Worm (Caenorhabditis elegans) whole organism, L1 larva: ENCODE measurements around the gene M163.8.

Experiments
- C04F5.9 ChIP-seq: sonication (generic microtip); optimal IDR thresholded peaks from 2 replicates; lab custom pipeline; 2016; ENCODE audit warnings: missing genetic modification characterization, missing compliant biosample characterization
- F16B12.6 ChIP-seq: fragments of 150-350 bp; optimal IDR thresholded peaks from 2 replicates; lab custom pipeline; 2014; ENCODE audit warnings: missing biosample characterization, missing genetic modification characterization
- aha-1 ChIP-seq: fragments of 150-350 bp; optimal IDR thresholded peaks from 2 replicates; lab custom pipeline; 2014; ENCODE audit warnings: missing biosample characterization, missing genetic modification characterization
- alr-1 ChIP-seq: fragments of 200-800 bp; sonication (Bioruptor generic); optimal IDR thresholded peaks from 2 replicates; lab custom pipeline; 2018; ENCODE audit warnings: borderline replicate concordance, mild to moderate bottlenecking, missing genetic modification characterization, missing compliant biosample characterization
- blmp-1 ChIP-seq: fragments of 150-350 bp; optimal IDR thresholded peaks from 2 replicates; lab custom pipeline; 2014; ENCODE audit warnings: missing biosample characterization, missing genetic modification characterization
- ceh-8 ChIP-seq: fragments of 200-800 bp; sonication (Bioruptor generic); optimal IDR thresholded peaks from 2 replicates; lab custom pipeline; 2018; ENCODE audit warnings: mild to moderate bottlenecking, missing genetic modification characterization, moderate library complexity, missing compliant biosample characterization
- ceh-82 ChIP-seq, 3 experiments: fragments of 150-350 bp in 1 of 3; sonication (generic microtip) in 2 of 3; optimal IDR thresholded peaks; 2 replicates each; lab custom pipeline; 2014 to 2017; ENCODE audit warnings: missing biosample characterization in 3 of 3, missing genetic modification characterization in 3 of 3
- ces-1 ChIP-seq: fragments of 150-350 bp; optimal IDR thresholded peaks from 2 replicates; lab custom pipeline; 2014; ENCODE audit warnings: missing biosample characterization, missing genetic modification reagents, missing genetic modification characterization
- efl-1 ChIP-seq, 4 experiments: fragments of 150-350 bp; optimal IDR thresholded peaks in 3 of 4; peaks in 1 of 4; 1 replicate in 1 of 4; 2 replicates in 3 of 4; lab custom pipeline; 2014; ENCODE audit warnings: missing biosample characterization in 2 of 4, missing genetic modification characterization in 2 of 4, missing genetic modification reagents in 2 of 4
- efl-3 ChIP-seq: fragments of 200-800 bp; sonication (Bioruptor generic); optimal IDR thresholded peaks from 2 replicates; lab custom pipeline; 2018; ENCODE audit warnings: mild to moderate bottlenecking, missing genetic modification characterization, missing compliant biosample characterization
- egl-13 ChIP-seq: sonication (generic microtip); optimal IDR thresholded peaks from 2 replicates; lab custom pipeline; 2016; ENCODE audit warnings: missing genotype, missing genetic modification reagents, missing genetic modification characterization, missing compliant biosample characterization
- egl-27 ChIP-seq, 2 experiments: fragments of 150-350 bp in 1 of 2; sonication (generic microtip); optimal IDR thresholded peaks; 3 replicates each; lab custom pipeline; 2017 to 2018; ENCODE audit warnings: missing biosample characterization in 2 of 2, missing genetic modification characterization in 2 of 2, missing genetic modification reagents in 2 of 2
- elt-3 ChIP-seq, 6 experiments: fragments of 150-350 bp in 1 of 6; sonication (generic microtip); optimal IDR thresholded peaks; 2 replicates each; lab custom pipeline; 2017 to 2018; ENCODE audit warnings: missing biosample characterization in 6 of 6, missing genetic modification characterization in 6 of 6, inconsistent platforms in 1 of 6
- ets-5 ChIP-seq: fragments of 200-800 bp; sonication (Bioruptor generic); IDR thresholded peaks from 2 replicates; pipeline ENCODE4 v1.3.6; 2022; ENCODE audit warnings: missing genetic modification characterization, missing compliant biosample characterization
- fkh-10 ChIP-seq: sonication (generic microtip); optimal IDR thresholded peaks from 2 replicates; lab custom pipeline; 2017; ENCODE audit warnings: missing biosample characterization, missing genetic modification reagents, missing genetic modification characterization
- fkh-8 ChIP-seq: sonication (generic microtip); optimal IDR thresholded peaks from 2 replicates; lab custom pipeline; 2016; ENCODE audit warnings: mild to moderate bottlenecking, missing genetic modification characterization, missing compliant biosample characterization
- hlh-4 ChIP-seq: sonication (generic microtip); optimal IDR thresholded peaks from 2 replicates; lab custom pipeline; 2016; ENCODE audit warnings: mild to moderate bottlenecking, missing genetic modification characterization, missing compliant biosample characterization
- hpl-2 ChIP-seq: fragments of 150-350 bp; optimal IDR thresholded peaks from 2 replicates; lab custom pipeline; 2014; ENCODE audit warnings: missing biosample characterization, missing genetic modification reagents, missing genetic modification characterization
- irx-1 ChIP-seq: sonication (generic microtip); optimal IDR thresholded peaks from 2 replicates; lab custom pipeline; 2016; ENCODE audit warnings: missing genetic modification characterization, missing compliant biosample characterization
- jun-1 ChIP-seq: fragments of 150-350 bp; optimal IDR thresholded peaks from 2 replicates; lab custom pipeline; 2014; ENCODE audit warnings: missing biosample characterization, missing genetic modification reagents, missing genetic modification characterization
- lin-14 ChIP-seq: fragments of 200-800 bp; sonication (Bioruptor generic); optimal IDR thresholded peaks from 2 replicates; lab custom pipeline; 2018; ENCODE audit warnings: mild to moderate bottlenecking, missing genetic modification characterization, moderate library complexity, missing compliant biosample characterization
- lin-15B ChIP-seq: fragments of 150-350 bp; sonication (generic microtip); optimal IDR thresholded peaks from 3 replicates; lab custom pipeline; 2014; ENCODE audit warnings: missing biosample characterization, missing genetic modification characterization
- lin-35 ChIP-seq, 2 experiments: fragments of 150-350 bp; optimal IDR thresholded peaks; 2 replicates each; lab custom pipeline; 2014; ENCODE audit warnings: missing biosample characterization in 2 of 2, missing genetic modification characterization in 2 of 2, missing genetic modification reagents in 2 of 2
- lin-39 ChIP-seq: fragments of 150-350 bp; optimal IDR thresholded peaks from 2 replicates; lab custom pipeline; 2014; ENCODE audit warnings: missing biosample characterization, missing genetic modification reagents, missing genetic modification characterization
- mef-2 ChIP-seq: fragments of 150-350 bp; optimal IDR thresholded peaks from 2 replicates; lab custom pipeline; 2014; ENCODE audit warnings: missing biosample characterization, missing genetic modification characterization
- mep-1 ChIP-seq: fragments of 150-350 bp; optimal IDR thresholded peaks from 2 replicates; lab custom pipeline; 2014; ENCODE audit warnings: missing biosample characterization, missing genetic modification characterization
- nhr-12 ChIP-seq: sonication (generic microtip); optimal IDR thresholded peaks from 2 replicates; lab custom pipeline; 2017; ENCODE audit warnings: missing biosample characterization, missing genetic modification characterization
- nhr-20 ChIP-seq: sonication (generic microtip); optimal IDR thresholded peaks from 2 replicates; lab custom pipeline; 2016; ENCODE audit warnings: mild to moderate bottlenecking, missing genetic modification characterization, missing compliant biosample characterization
- nhr-237 ChIP-seq: fragments of 150-350 bp; optimal IDR thresholded peaks from 2 replicates; lab custom pipeline; 2014; ENCODE audit warnings: missing biosample characterization, missing genetic modification characterization
- nhr-28 ChIP-seq: fragments of 150-350 bp; optimal IDR thresholded peaks from 2 replicates; lab custom pipeline; 2014; ENCODE audit warnings: missing biosample characterization, missing genetic modification characterization
- nhr-47 ChIP-seq: sonication (generic microtip); optimal IDR thresholded peaks from 2 replicates; lab custom pipeline; 2016; ENCODE audit warnings: mild to moderate bottlenecking, missing genetic modification characterization, moderate library complexity, missing compliant biosample characterization
- nhr-71 ChIP-seq: sonication (generic microtip); optimal IDR thresholded peaks from 2 replicates; lab custom pipeline; 2016; ENCODE audit warnings: mild to moderate bottlenecking, missing genetic modification characterization, moderate library complexity, missing compliant biosample characterization
- nhr-77 ChIP-seq: fragments of 150-350 bp; optimal IDR thresholded peaks from 2 replicates; lab custom pipeline; 2014; ENCODE audit warnings: missing biosample characterization, missing genetic modification characterization
- nhr-84 ChIP-seq: sonication (generic microtip); optimal IDR thresholded peaks from 2 replicates; lab custom pipeline; 2017; ENCODE audit warnings: missing biosample characterization, missing genetic modification characterization
- nhr-85 ChIP-seq: sonication (generic microtip); peaks from one replicate; lab custom pipeline; 2016; ENCODE audit warnings: missing genetic modification characterization, inconsistent platforms, missing compliant biosample characterization
- rnt-1 ChIP-seq: sonication (generic microtip); optimal IDR thresholded peaks from 2 replicates; lab custom pipeline; 2016; ENCODE audit warnings: mild to moderate bottlenecking, missing genetic modification characterization, moderate library complexity, missing compliant biosample characterization
- skn-1 ChIP-seq: fragments of 150-350 bp; optimal IDR thresholded peaks from 2 replicates; lab custom pipeline; 2014; ENCODE audit warnings: missing biosample characterization, missing genetic modification characterization
- snpc-4 ChIP-seq: fragments of 150-350 bp; optimal IDR thresholded peaks from 2 replicates; lab custom pipeline; 2014; ENCODE audit warnings: missing biosample characterization, missing genetic modification characterization
- snu-23 ChIP-seq: sonication (generic microtip); optimal IDR thresholded peaks from 2 replicates; lab custom pipeline; 2016; ENCODE audit warnings: missing genetic modification characterization, missing compliant biosample characterization
- sox-4 ChIP-seq: sonication (generic microtip); optimal IDR thresholded peaks from 2 replicates; lab custom pipeline; 2016; ENCODE audit warnings: missing genetic modification characterization, missing compliant biosample characterization
- sptf-1 ChIP-seq: fragments of 150-350 bp; optimal IDR thresholded peaks from 2 replicates; lab custom pipeline; 2014; ENCODE audit warnings: missing biosample characterization, missing genetic modification characterization
- tbx-2 ChIP-seq: sonication (generic microtip); optimal IDR thresholded peaks from 2 replicates; lab custom pipeline; 2016; ENCODE audit warnings: missing genetic modification characterization, missing compliant biosample characterization
- tlp-1 ChIP-seq: fragments of 150-350 bp; optimal IDR thresholded peaks from 2 replicates; lab custom pipeline; 2014; ENCODE audit warnings: missing biosample characterization, missing genetic modification characterization
- unc-86 ChIP-seq: sonication (generic microtip); optimal IDR thresholded peaks from 2 replicates; lab custom pipeline; 2016; ENCODE audit warnings: missing genetic modification characterization, missing compliant biosample characterization
- xbp-1 ChIP-seq: sonication (generic microtip); optimal IDR thresholded peaks from 2 replicates; lab custom pipeline; 2016; ENCODE audit warnings: missing genetic modification characterization, missing compliant biosample characterization
- ztf-11 ChIP-seq, 2 experiments: sonication (generic microtip); optimal IDR thresholded peaks; 2 replicates each; lab custom pipeline; 2016 to 2017; ENCODE audit warnings: missing genetic modification characterization in 2 of 2, missing biosample characterization in 1 of 2, missing compliant biosample characterization in 1 of 2

The M163.8 gene

DNA sequence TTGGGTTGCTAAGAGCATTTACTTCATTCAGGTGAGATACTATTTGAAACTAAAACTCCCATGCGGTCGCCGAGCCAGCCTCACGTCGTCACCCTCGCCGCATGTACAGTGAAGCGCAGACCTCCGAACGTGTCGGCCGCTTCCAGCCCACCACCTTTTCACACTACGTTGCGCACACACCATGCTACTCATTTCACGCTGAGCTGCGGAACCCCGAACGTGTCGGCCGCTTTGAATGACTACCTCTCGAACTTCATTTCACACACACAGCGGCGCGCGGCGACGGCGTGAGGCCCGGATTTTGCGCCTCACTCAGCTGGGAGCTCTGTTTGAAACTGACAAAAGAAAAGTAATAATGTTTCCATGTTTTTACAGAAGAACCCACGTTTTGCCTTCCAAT, 3.3 kb upstream of the M163.8 start:
- no peak for TF ChIP-seq egl-27 (tag; optimal IDR thresholded peaks at IDR 0.05; lab: Kevin White, UChicago)
- TF ChIP-seq nhr-12, result no peak
- TF ChIP-seq snu-23, result no peak
- TF ChIP-seq snpc-4, result peak; percentile 77
- TF ChIP-seq, all 84 proteins: peak for 1

DNA sequence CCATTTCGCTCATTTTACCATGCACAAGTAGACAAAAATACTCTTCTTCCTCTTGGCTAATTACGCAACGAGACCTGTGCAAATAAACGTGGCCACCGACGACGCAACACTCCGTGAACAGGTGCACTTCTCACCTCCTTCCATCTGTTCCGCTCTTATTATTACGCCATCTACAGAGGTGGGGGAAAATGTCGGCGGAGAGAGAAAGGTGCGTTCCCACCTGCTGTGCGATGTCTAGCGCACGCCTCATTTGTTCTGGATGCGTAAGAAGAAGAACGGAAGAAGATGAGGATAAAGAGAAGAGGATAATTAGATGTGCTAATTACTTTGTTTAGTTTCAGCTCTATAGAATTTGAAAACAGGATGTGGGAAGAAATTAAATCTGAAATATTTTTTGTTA, 1.6 kb downstream of the M163.8 start:
- TF ChIP-seq blmp-1 (tag; lab: Kevin White, UChicago), result peak; percentile 16
- TF ChIP-seq xbp-1 (tag; lab: Kevin White, UChicago), result no peak
- TF ChIP-seq, all 84 proteins: peak for 1

DNA sequence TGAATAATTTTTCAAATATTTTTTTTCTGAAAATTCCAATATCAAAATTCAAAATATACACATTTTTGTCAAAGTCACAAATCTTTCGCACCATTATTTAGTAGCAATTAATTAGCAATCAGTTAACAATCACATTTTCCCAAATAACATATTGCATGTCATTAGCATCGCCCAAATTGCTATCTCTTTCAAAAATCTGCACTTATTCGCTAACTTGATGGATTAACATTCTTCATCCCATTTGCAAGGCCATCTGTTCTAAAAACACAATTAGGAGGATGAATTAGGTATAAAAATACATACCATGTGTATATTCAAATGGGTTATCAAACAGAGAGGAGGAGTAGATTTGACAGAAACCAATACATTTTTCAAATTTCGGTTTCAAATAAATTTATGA, 2.4 kb downstream of the M163.8 start:
- TF ChIP-seq nhr-47 (tag; lab: Kevin White, UChicago) (no peak), lin-39 (tag; lab: Kevin White, UChicago) (peak; percentile 61), egl-27 (tag; optimal IDR thresholded peaks at IDR 0.05; lab: Kevin White, UChicago) (no peak), mep-1 (tag; lab: Kevin White, UChicago) (peak; percentile 30), nhr-28 (tag; lab: Kevin White, UChicago) (no peak), lin-15B (no peak), blmp-1 (tag; lab: Kevin White, UChicago) (no peak), lin-14 (GFP tag; lab: Kevin White, UChicago) (peak; percentile 34), efl-3 (GFP tag; lab: Kevin White, UChicago) (peak; percentile 46), tbx-2 (tag; lab: Kevin White, UChicago) (peak; percentile 2), xbp-1 (tag; lab: Kevin White, UChicago) (no peak), nhr-71 (tag; lab: Kevin White, UChicago) (peak; percentile 31), efl-1 (optimal IDR thresholded peaks at IDR 0.05; lab: Kevin White, UChicago) (no peak), efl-1 (GFP tag; optimal IDR thresholded peaks at IDR 0.05 in 1 of 2; lab: Kevin White, UChicago) (no peak), nhr-85 (peak; percentile 89), nhr-237 (no peak), aha-1 (no peak), ces-1 (no peak), irx-1 (tag; lab: Kevin White, UChicago) (peak; percentile 51)

DNA sequence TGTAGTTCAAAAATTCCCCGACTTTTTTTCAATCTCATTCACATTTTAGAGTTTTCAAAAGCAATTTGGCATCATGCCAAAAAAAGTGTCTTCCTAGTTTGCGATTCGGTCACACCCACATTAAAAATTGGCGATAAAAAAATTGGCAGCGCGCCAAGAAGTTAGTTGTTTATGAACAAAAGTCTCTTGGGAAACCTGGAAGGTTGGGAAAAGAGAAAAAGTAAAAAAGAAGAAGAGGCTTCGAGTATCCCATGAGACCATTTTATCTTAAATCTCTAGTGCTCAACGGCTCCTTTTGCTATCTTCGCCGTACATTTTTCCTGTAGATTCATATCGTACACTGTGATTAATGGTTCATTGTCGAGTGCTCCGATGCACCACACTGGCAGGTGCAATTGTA, 2.9 kb downstream of the M163.8 start:
- TF ChIP-seq rnt-1 (tag; lab: Kevin White, UChicago) (no peak), lin-35 (GFP tag; optimal IDR thresholded peaks at IDR 0.05; lab: Kevin White, UChicago) (no peak), nhr-28 (tag; lab: Kevin White, UChicago) (no peak), fkh-8 (tag; lab: Kevin White, UChicago) (no peak), F16B12.6 (tag; lab: Kevin White, UChicago) (no peak), fkh-10 (GFP tag; lab: Kevin White, UChicago) (no peak), nhr-84 (no peak), mep-1 (tag; lab: Kevin White, UChicago) (no peak), skn-1 (tag; lab: Kevin White, UChicago) (no peak), nhr-12 (no peak), alr-1 (tag; lab: Kevin White, UChicago) (no peak), sptf-1 (tag; lab: Kevin White, UChicago) (no peak), snu-23 (no peak), hlh-4 (tag; lab: Kevin White, UChicago) (no peak), nhr-20 (tag; lab: Kevin White, UChicago) (no peak), ces-1 (no peak), nhr-47 (tag; lab: Kevin White, UChicago) (no peak), egl-13 (tag; lab: Kevin White, UChicago) (no peak), ztf-11 (tag; optimal IDR thresholded peaks at IDR 0.05; lab: Kevin White, UChicago) (no peak), jun-1 (tag; lab: Kevin White, UChicago) (no peak)

DNA sequence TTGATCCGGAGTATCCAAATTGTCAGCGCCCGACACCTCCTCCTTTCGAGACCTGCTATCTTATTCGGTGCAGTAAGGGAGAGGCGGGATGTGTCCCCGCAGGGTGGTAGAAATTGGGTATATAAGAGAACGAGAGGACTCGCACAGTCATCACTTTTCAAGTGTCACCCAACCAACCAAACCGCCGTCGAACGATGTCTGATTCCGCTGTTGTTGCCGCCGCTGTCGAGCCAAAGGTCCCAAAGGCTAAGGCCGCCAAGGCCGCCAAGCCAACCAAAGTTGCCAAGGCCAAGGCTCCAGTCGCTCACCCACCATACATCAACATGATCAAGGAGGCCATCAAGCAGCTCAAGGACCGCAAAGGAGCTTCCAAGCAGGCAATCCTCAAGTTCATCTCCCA, 5.0 kb downstream of the M163.8 start, which contains the start of gene his-24:
TSS of gene his-24 (plus strand) at position 150 of the 400 bp plus-strand sequence.
- peak; percentile 73 for TF ChIP-seq snu-23
- TF ChIP-seq elt-3 (tag; optimal IDR thresholded peaks at IDR 0.05; lab: Kevin White, UChicago), result peak in 2 of 6 experiments; percentile 9 to 56
- TF ChIP-seq hpl-2 (GFP tag; lab: Kevin White, UChicago), result no peak
- TF ChIP-seq hlh-4 (tag; lab: Kevin White, UChicago), result no peak
- peak; percentile 5 for TF ChIP-seq blmp-1 (tag; lab: Kevin White, UChicago)
- TF ChIP-seq ets-5 (GFP tag; lab: Robert Waterston, UW), result no peak
- TF ChIP-seq tlp-1, result no peak
- TF ChIP-seq unc-86 (tag; lab: Kevin White, UChicago), result peak; percentile 51
- peak; percentile 33 for TF ChIP-seq C04F5.9 (tag; lab: Kevin White, UChicago)
- TF ChIP-seq nhr-237, result no peak
- TF ChIP-seq sox-4, result no peak
- TF ChIP-seq egl-13 (tag; lab: Kevin White, UChicago), result no peak
- peak; percentile 55 for TF ChIP-seq nhr-77 (tag; lab: Kevin White, UChicago)
- no peak for TF ChIP-seq mef-2
- TF ChIP-seq ceh-8 (GFP tag; lab: Kevin White, UChicago), result peak; percentile 52
- peak; percentile 45 to 87 (median 48) for TF ChIP-seq ceh-82 (tag; optimal IDR thresholded peaks at IDR 0.05; lab: Kevin White, UChicago)
